Worm (Caenorhabditis elegans): ENCODE data around the gene fil-1.

ce11 chrV:14992627-14993117 lies 966 bp upstream of the fil-1 start, which contains the start of gene T01C3.3:
- no peak for TF ChIP-seq W03F9.2 (tag; optimal IDR thresholded peaks at IDR 0.05)
- no peak for TF ChIP-seq dao-5 (tag; optimal IDR thresholded peaks at IDR 0.05)
